Worm (Caenorhabditis elegans) whole organism, young adult: ENCODE data around the gene T26E4.9.

Experiments
- B0019.2 ChIP-seq: fragments of 200-800 bp; sonication (Bioruptor generic); conservative IDR thresholded peaks from 2 replicates; pipeline ENCODE4 v1.3.6; 2022; ENCODE audit warnings: missing genetic modification reagents, missing genetic modification characterization, missing compliant biosample characterization
- B0035.1 ChIP-seq: sonication (generic microtip); optimal IDR thresholded peaks from 2 replicates; lab custom pipeline; 2016; ENCODE audit warnings: missing genetic modification characterization, mild to moderate bottlenecking, missing compliant biosample characterization, missing genotype, missing genetic modification reagents
- F22D6.2 ChIP-seq: sonication (generic microtip); optimal IDR thresholded peaks from 2 replicates; lab custom pipeline; 2016; ENCODE audit warnings: mild to moderate bottlenecking, missing genetic modification characterization, missing compliant biosample characterization
- F52B5.7 ChIP-seq: sonication (generic microtip); optimal IDR thresholded peaks from 2 replicates; lab custom pipeline; 2016; ENCODE audit warnings: mild to moderate bottlenecking, missing genetic modification characterization, missing compliant biosample characterization
- T26A5.8 ChIP-seq: sonication (generic microtip); optimal IDR thresholded peaks from 2 replicates; lab custom pipeline; 2016; ENCODE audit warnings: missing genetic modification characterization, missing compliant biosample characterization
- Y67H2A.10 ChIP-seq: fragments of 200-800 bp; sonication (Bioruptor generic); conservative IDR thresholded peaks from 2 replicates; pipeline ENCODE4 v1.3.6; 2022; ENCODE audit warnings: missing genetic modification reagents, missing genetic modification characterization, missing compliant biosample characterization
- Y79H2A.3 ChIP-seq: fragments of 200-800 bp; sonication (Bioruptor generic); conservative IDR thresholded peaks from 2 replicates; pipeline ENCODE4 v1.3.6; 2022; ENCODE audit warnings: missing genetic modification reagents, missing genetic modification characterization, missing compliant biosample characterization
- ama-1 ChIP-seq, 3 experiments: fragments of 150-350 bp in 1 of 3; sonication (generic microtip) in 2 of 3; optimal IDR thresholded peaks; 2 replicates each; lab custom pipeline; 2014 to 2018; ENCODE audit warnings: missing biosample characterization in 2 of 3, missing genetic modification characterization in 2 of 3, missing genetic modification reagents in 2 of 3
- atf-7 ChIP-seq: sonication (generic microtip); optimal IDR thresholded peaks from 2 replicates; lab custom pipeline; 2017; ENCODE audit warnings: mild to moderate bottlenecking, missing genetic modification characterization, missing compliant biosample characterization
- bed-1 ChIP-seq: fragments of 200-800 bp; sonication (Bioruptor generic); IDR thresholded peaks from 2 replicates; pipeline ENCODE4 v1.3.6; 2022; ENCODE audit warnings: missing genetic modification reagents, missing genetic modification characterization, missing compliant biosample characterization
- cebp-1 ChIP-seq, 2 experiments: fragments of 200-800 bp in 1 of 2; sonication (Bioruptor generic) in 1 of 2; sonication (generic microtip) in 1 of 2; IDR thresholded peaks in 1 of 2; optimal IDR thresholded peaks in 1 of 2; 2 replicates each; pipeline versions ENCODE4 v1.3.6 to Lab custom; 2017 to 2022; ENCODE audit warnings: missing compliant biosample characterization in 2 of 2, missing genetic modification characterization in 2 of 2, mild to moderate bottlenecking in 1 of 2, missing genetic modification reagents in 1 of 2, moderate library complexity in 1 of 2
- cebp-2 ChIP-seq: fragments of 200-800 bp; sonication (Bioruptor generic); IDR thresholded peaks from 2 replicates; pipeline ENCODE4 v1.3.6; 2022; ENCODE audit warnings: missing genetic modification characterization, missing compliant biosample characterization
- ceh-100 ChIP-seq: fragments of 200-800 bp; sonication (Bioruptor generic); IDR thresholded peaks from 2 replicates; pipeline ENCODE4 v1.3.6; 2022; ENCODE audit warnings: missing genetic modification reagents, missing genetic modification characterization, missing compliant biosample characterization
- ceh-58 ChIP-seq: fragments of 200-800 bp; sonication (Bioruptor generic); IDR thresholded peaks from 2 replicates; pipeline ENCODE4 v1.3.6; 2022; ENCODE audit warnings: missing genetic modification characterization, missing compliant biosample characterization
- ceh-91 ChIP-seq: fragments of 200-800 bp; sonication (Bioruptor generic); IDR thresholded peaks from 2 replicates; pipeline ENCODE4 v1.3.6; 2022; ENCODE audit warnings: missing genetic modification reagents, missing genetic modification characterization, missing compliant biosample characterization
- die-1 ChIP-seq: sonication (generic microtip); optimal IDR thresholded peaks from 2 replicates; lab custom pipeline; 2016; ENCODE audit warnings: missing genotype, mild to moderate bottlenecking, missing genetic modification characterization, missing compliant biosample characterization
- efl-1 ChIP-seq: fragments of 150-350 bp; optimal IDR thresholded peaks from 2 replicates; lab custom pipeline; 2014; ENCODE audit warnings: missing biosample characterization, missing genetic modification reagents, missing genetic modification characterization
- egl-44 ChIP-seq: fragments of 200-800 bp; sonication (Bioruptor generic); IDR thresholded peaks from 2 replicates; pipeline ENCODE4 v1.3.6; 2022; ENCODE audit warnings: missing genetic modification reagents, missing genetic modification characterization, missing compliant biosample characterization
- ekl-4 ChIP-seq: fragments of 200-800 bp; sonication (Bioruptor generic); IDR thresholded peaks from 2 replicates; pipeline ENCODE4 v1.3.6; 2022; ENCODE audit warnings: missing genetic modification reagents, missing genetic modification characterization, missing compliant biosample characterization
- ets-4 ChIP-seq: fragments of 200-800 bp; sonication (Bioruptor generic); optimal IDR thresholded peaks from 2 replicates; lab custom pipeline; 2018; ENCODE audit warnings: mild to moderate bottlenecking, missing genetic modification characterization, missing compliant biosample characterization
- fkh-3 ChIP-seq: sonication (generic microtip); optimal IDR thresholded peaks from 2 replicates; lab custom pipeline; 2016; ENCODE audit warnings: mild to moderate bottlenecking, missing genetic modification characterization, missing compliant biosample characterization
- gei-17 ChIP-seq: fragments of 200-800 bp; sonication (Bioruptor generic); optimal IDR thresholded peaks from 2 replicates; lab custom pipeline; 2018; ENCODE audit warnings: mild to moderate bottlenecking, missing genetic modification characterization, missing compliant biosample characterization
- hlh-12 ChIP-seq: sonication (generic microtip); optimal IDR thresholded peaks from 2 replicates; lab custom pipeline; 2016; ENCODE audit warnings: missing genetic modification characterization, missing compliant biosample characterization
- hmg-20 ChIP-seq: fragments of 200-800 bp; sonication (Bioruptor generic); IDR thresholded peaks from 2 replicates; pipeline ENCODE4 v1.3.6; 2022; ENCODE audit warnings: missing genetic modification reagents, missing genetic modification characterization, missing compliant biosample characterization
- hsf-1 ChIP-seq: fragments of 200-800 bp; sonication (Bioruptor generic); IDR thresholded peaks from 2 replicates; pipeline ENCODE4 v1.3.6; 2022; ENCODE audit warnings: missing genetic modification reagents, missing genetic modification characterization, missing compliant biosample characterization
- let-607 ChIP-seq, 2 experiments: fragments of 200-800 bp in 1 of 2; sonication (Bioruptor generic) in 1 of 2; sonication (generic microtip) in 1 of 2; optimal IDR thresholded peaks; 2 replicates each; lab custom pipeline; 2016 to 2018; ENCODE audit warnings: mild to moderate bottlenecking in 2 of 2, missing compliant biosample characterization in 2 of 2, missing genetic modification characterization in 2 of 2, moderate library complexity in 2 of 2, missing genotype in 1 of 2
- mcd-1 ChIP-seq: fragments of 200-800 bp; sonication (Bioruptor generic); IDR thresholded peaks from 2 replicates; pipeline ENCODE4 v1.3.6; 2022; ENCODE audit warnings: missing genetic modification reagents, missing genetic modification characterization, missing compliant biosample characterization
- nfya-1 ChIP-seq: sonication (generic microtip); optimal IDR thresholded peaks from 2 replicates; lab custom pipeline; 2017; ENCODE audit warnings: antibody characterized with exemption, missing compliant biosample characterization, missing genetic modification characterization, borderline replicate concordance; ENCODE audit not compliant: insufficient read depth
- nhr-120 ChIP-seq: fragments of 200-800 bp; sonication (Bioruptor generic); IDR thresholded peaks from 2 replicates; pipeline ENCODE4 v1.3.6; 2022; ENCODE audit warnings: missing genetic modification characterization, missing compliant biosample characterization
- nhr-80 ChIP-seq: sonication (generic microtip); optimal IDR thresholded peaks from 2 replicates; lab custom pipeline; 2016; ENCODE audit warnings: missing genetic modification characterization, missing compliant biosample characterization
- sdz-38 ChIP-seq: sonication (generic microtip); optimal IDR thresholded peaks from 2 replicates; lab custom pipeline; 2016; ENCODE audit warnings: missing genotype, missing genetic modification characterization, missing compliant biosample characterization
- snpc-1.1 ChIP-seq: sonication (generic microtip); optimal IDR thresholded peaks from 2 replicates; lab custom pipeline; 2017; ENCODE audit warnings: missing genetic modification characterization, mild to moderate bottlenecking, missing compliant biosample characterization, antibody characterized with exemption, moderate library complexity, missing genotype, missing genetic modification reagents; ENCODE audit not compliant: insufficient read depth
- snpc-3.4 ChIP-seq: sonication (generic microtip); optimal IDR thresholded peaks from 2 replicates; lab custom pipeline; 2017; ENCODE audit warnings: missing genetic modification characterization, mild to moderate bottlenecking, missing compliant biosample characterization, antibody characterized with exemption, moderate library complexity, missing genotype, missing genetic modification reagents
- snpc-4 ChIP-seq, 5 experiments: fragments of 150-350 bp in 1 of 5; sonication (generic microtip) in 4 of 5; optimal IDR thresholded peaks; 2 replicates each; lab custom pipeline; 2014 to 2018; ENCODE audit warnings: missing genetic modification characterization in 5 of 5, missing biosample characterization in 3 of 5, antibody characterized with exemption in 2 of 5, mild to moderate bottlenecking in 2 of 5, missing compliant biosample characterization in 2 of 5, missing genotype in 2 of 5, moderate library complexity in 2 of 5, missing genetic modification reagents in 1 of 5
- tlf-1 ChIP-seq: fragments of 200-800 bp; sonication (Bioruptor generic); optimal IDR thresholded peaks from 2 replicates; lab custom pipeline; 2018; ENCODE audit warnings: mild to moderate bottlenecking, missing genetic modification characterization, missing compliant biosample characterization
- unc-130 ChIP-seq: sonication (generic microtip); optimal IDR thresholded peaks from 2 replicates; lab custom pipeline; 2016; ENCODE audit warnings: missing genetic modification reagents, missing genetic modification characterization, missing compliant biosample characterization
- unc-62 ChIP-seq: fragments of 150-350 bp; optimal IDR thresholded peaks from 2 replicates; lab custom pipeline; 2014; ENCODE audit warnings: missing biosample characterization, missing genetic modification reagents, missing genetic modification characterization
- ztf-18 ChIP-seq: sonication (generic microtip); optimal IDR thresholded peaks from 2 replicates; lab custom pipeline; 2016; ENCODE audit warnings: missing genotype, mild to moderate bottlenecking, missing genetic modification characterization, missing compliant biosample characterization
- ztf-25 ChIP-seq: fragments of 200-800 bp; sonication (Bioruptor generic); IDR thresholded peaks from 2 replicates; pipeline ENCODE4 v1.3.6; 2022; ENCODE audit warnings: missing genetic modification reagents, missing genetic modification characterization, missing compliant biosample characterization

T26E4.9 gene

DNA sequence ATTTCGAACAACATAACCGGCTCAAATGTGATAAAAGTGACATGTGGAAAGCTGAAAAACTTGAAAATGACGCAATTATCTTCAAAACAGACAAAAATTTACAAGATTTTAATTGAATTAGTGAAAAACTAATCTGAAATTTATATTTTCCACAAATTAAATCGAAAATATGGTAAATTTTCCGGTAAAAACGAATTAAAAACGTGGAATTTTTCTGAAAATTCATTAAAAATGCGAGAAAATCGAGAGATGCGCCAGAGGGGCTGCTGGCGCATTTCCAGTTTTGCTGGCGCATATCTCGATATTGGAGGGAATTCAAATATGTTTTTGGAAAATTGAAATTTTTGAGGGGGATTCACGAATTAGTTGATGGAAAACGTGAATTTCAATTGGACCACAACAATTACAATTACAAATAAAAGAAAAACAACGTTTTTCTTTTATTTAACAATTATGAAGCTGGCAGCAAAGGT, 36.4 kb downstream of the T26E4.9 start, which contains the start of the genes haf-3 and F57A10.2 (continued):
- TF ChIP-seq unc-62, result no peak
- TF ChIP-seq Y79H2A.3 (GFP tag; lab: Robert Waterston, UW), result no peak
- TF ChIP-seq F52B5.7 (tag; lab: Kevin White, UChicago), result no peak
- no peak for TF ChIP-seq nfya-1
- TF ChIP-seq snpc-1.1 (tag; lab: Kevin White, UChicago), result peak; percentile 46
- no peak for TF ChIP-seq B0035.1 (tag; lab: Kevin White, UChicago)
- TF ChIP-seq hsf-1, result peak; percentile 82
- no peak for TF ChIP-seq ets-4
- TF ChIP-seq snpc-3.4 (tag; lab: Kevin White, UChicago), result peak; percentile 83
- TF ChIP-seq unc-130 (GFP tag; lab: Kevin White, UChicago), result no peak
- no peak for TF ChIP-seq nhr-120 (GFP tag; lab: Robert Waterston, UW)
- TF ChIP-seq bed-1 (GFP tag; lab: Robert Waterston, UW), result no peak
- TF ChIP-seq nhr-80 (tag; lab: Kevin White, UChicago), result peak; percentile 28
- peak; percentile 98 for TF ChIP-seq ztf-18 (tag; lab: Kevin White, UChicago)
- no peak for TF ChIP-seq ceh-58 (GFP tag; lab: Robert Waterston, UW)
- TF ChIP-seq let-607 (tag; optimal IDR thresholded peaks at IDR 0.05; lab: Kevin White, UChicago), result peak in 1 of 2 experiments; percentile 71
- TF ChIP-seq hmg-20, result peak; percentile 75; the same call in 1 of the 2 replicates
- peak; percentile 88 for TF ChIP-seq tlf-1 (GFP tag; lab: Kevin White, UChicago)
- no peak for TF ChIP-seq hlh-12 (tag; lab: Kevin White, UChicago)
- TF ChIP-seq ama-1 (optimal IDR thresholded peaks at IDR 0.05; lab: Kevin White, UChicago), result no peak
- no peak for TF ChIP-seq ama-1 (GFP tag; optimal IDR thresholded peaks at IDR 0.05; lab: Kevin White, UChicago)
- TF ChIP-seq snpc-4 (GFP tag; optimal IDR thresholded peaks at IDR 0.05; lab: Kevin White, UChicago), result peak; percentile 36
- TF ChIP-seq snpc-4 (tag; optimal IDR thresholded peaks at IDR 0.05; lab: Kevin White, UChicago), result peak; percentile 70 to 86 (median 81)
- no peak for TF ChIP-seq die-1
- peak; percentile 48 for TF ChIP-seq gei-17 (GFP tag; lab: Kevin White, UChicago)
- TF ChIP-seq cebp-2 (GFP tag; lab: Robert Waterston, UW), result no peak
- TF ChIP-seq sdz-38 (tag; lab: Kevin White, UChicago), result no peak
- no peak for TF ChIP-seq T26A5.8 (tag; lab: Kevin White, UChicago)
- TF ChIP-seq Y67H2A.10 (GFP tag; lab: Robert Waterston, UW), result no peak
- peak; percentile 67 for TF ChIP-seq ceh-91 (GFP tag; lab: Robert Waterston, UW)
- no peak for TF ChIP-seq ztf-25 (GFP tag; lab: Robert Waterston, UW)
- no peak for TF ChIP-seq fkh-3 (tag; lab: Kevin White, UChicago)
- peak; percentile 86 for TF ChIP-seq ceh-100 (GFP tag; lab: Robert Waterston, UW)
- TF ChIP-seq egl-44 (GFP tag; lab: Robert Waterston, UW), result no peak
- peak; percentile 92 for TF ChIP-seq mcd-1 (GFP tag; lab: Robert Waterston, UW)
- TF ChIP-seq ekl-4, result peak; percentile 82
- no peak for TF ChIP-seq B0019.2 (GFP tag; lab: Robert Waterston, UW)
- TF ChIP-seq F22D6.2 (tag; lab: Kevin White, UChicago), result peak; percentile 12
- TF ChIP-seq atf-7 (tag; lab: Kevin White, UChicago), result peak; percentile 55
- TF ChIP-seq cebp-1 (GFP tag; IDR thresholded peaks at IDR 0.05; lab: Robert Waterston, UW), result no peak
- peak; percentile 81 for TF ChIP-seq cebp-1 (tag; optimal IDR thresholded peaks at IDR 0.05; lab: Kevin White, UChicago)
- TF ChIP-seq efl-1 (GFP tag; lab: Kevin White, UChicago), result peak; percentile 90
